Worm (Caenorhabditis elegans) whole organism, midembryonic: ENCODE measurements around the gene Y42H9AR.1.

Experiments used
- T22C8.4 ChIP-seq: fragments of 200-800 bp; sonication (Bioruptor generic); IDR thresholded peaks from 2 replicates; pipeline ENCODE4 v1.3.6; 2022; ENCODE audit warnings: missing genetic modification characterization, missing compliant biosample characterization
- cog-1 ChIP-seq: sonication (generic microtip); optimal IDR thresholded peaks from 2 replicates; lab custom pipeline; 2016; ENCODE audit warnings: missing genetic modification characterization, missing compliant biosample characterization
- flt-1 ChIP-seq: fragments of 200-800 bp; sonication (Bioruptor generic); IDR thresholded peaks from 2 replicates; pipeline ENCODE4 v1.3.6; 2022; ENCODE audit warnings: missing genetic modification characterization, missing compliant biosample characterization
- ref-1 ChIP-seq: fragments of 200-800 bp; sonication (Bioruptor generic); conservative IDR thresholded peaks from 2 replicates; pipeline ENCODE4 v1.3.6; 2022; ENCODE audit warnings: missing genetic modification reagents, missing genetic modification characterization, missing compliant biosample characterization

DNA sequence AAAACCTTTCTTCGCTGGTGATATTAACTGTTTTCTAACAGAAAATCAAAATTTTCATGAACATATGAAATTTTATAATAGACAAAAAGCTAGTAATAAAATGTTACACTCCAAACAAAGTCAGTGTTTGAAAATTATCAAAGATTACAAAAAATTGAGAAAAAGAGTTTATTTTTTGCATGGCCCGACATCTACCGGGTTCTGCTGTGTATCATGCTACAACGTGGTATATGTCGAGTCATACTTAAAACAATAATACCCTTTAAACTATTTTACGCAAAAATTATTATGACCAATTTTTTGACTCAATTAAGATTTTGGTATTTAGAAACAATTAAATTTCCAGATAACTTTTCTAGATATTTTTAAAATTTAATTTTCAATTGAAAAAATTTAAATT, 37.7 kb upstream of the Y42H9AR.1 start:
- TF ChIP-seq cog-1 (no peak), flt-1 (no peak), T22C8.4 (no peak), ref-1 (GFP tag; lab: Robert Waterston, UW) (no peak)
